Worm (Caenorhabditis elegans): ENCODE measurements around the gene ZK1307.1.

ZK1307.1 gene

ce11 chrII:9625930-9626329 is 29.4 kb downstream of the ZK1307.1 start:
- no peak for TF ChIP-seq elt-3 (tag; optimal IDR thresholded peaks at IDR 0.05)
- TF ChIP-seq blmp-1 (tag; optimal IDR thresholded peaks at IDR 0.05; ENCODE audit: insufficient read depth) = no peak
- TF ChIP-seq nhr-10 (tag; optimal IDR thresholded peaks at IDR 0.05) = no peak
- no peak for TF ChIP-seq nhr-237 (tag; optimal IDR thresholded peaks at IDR 0.05)
- no peak for TF ChIP-seq sma-9 (GFP tag; optimal IDR thresholded peaks at IDR 0.05)
- TF ChIP-seq sma-9 (tag; optimal IDR thresholded peaks at IDR 0.05) = no peak
- TF ChIP-seq ama-1 (optimal IDR thresholded peaks at IDR 0.05) = no peak
- no peak for TF ChIP-seq peb-1 (tag; optimal IDR thresholded peaks at IDR 0.05)
- TF ChIP-seq nhr-77 (tag; optimal IDR thresholded peaks at IDR 0.05) = no peak

- TF ChIP-seq mbf-1 (tag; optimal IDR thresholded peaks at IDR 0.05) (no peak), unc-39 (tag; optimal IDR thresholded peaks at IDR 0.05) (no peak), elt-1 (tag; optimal IDR thresholded peaks at IDR 0.05) (no peak), mdl-1 (tag; optimal IDR thresholded peaks at IDR 0.05) (no peak), fos-1 (tag; optimal IDR thresholded peaks at IDR 0.05) (peak; percentile 23), nhr-10 (tag; optimal IDR thresholded peaks at IDR 0.05) (no peak), alr-1 (tag; optimal IDR thresholded peaks at IDR 0.05) (no peak), gmeb-1 (tag; optimal IDR thresholded peaks at IDR 0.05) (peak; percentile 15), snpc-4 (tag; optimal IDR thresholded peaks at IDR 0.05) (no peak), skn-1 (tag; optimal IDR thresholded peaks at IDR 0.05) (no peak), lin-39 (tag; optimal IDR thresholded peaks at IDR 0.05) (no peak), lin-13 (GFP tag; optimal IDR thresholded peaks at IDR 0.05) (no peak), lsy-2 (tag; optimal IDR thresholded peaks at IDR 0.05) (peak in 1 of 2 experiments; percentile 55), ztf-4 (tag; optimal IDR thresholded peaks at IDR 0.05) (no peak), peb-1 (tag; optimal IDR thresholded peaks at IDR 0.05) (no peak), ama-1 (optimal IDR thresholded peaks at IDR 0.05) (no peak), nhr-77 (tag; optimal IDR thresholded peaks at IDR 0.05) (no peak), unc-55 (GFP tag; optimal IDR thresholded peaks at IDR 0.05) (peak; percentile 38), nhr-129 (tag; optimal IDR thresholded peaks at IDR 0.05) (no peak), nhr-25 (tag; optimal IDR thresholded peaks at IDR 0.05) (no peak), sma-3 (GFP tag; optimal IDR thresholded peaks at IDR 0.05) (no peak), zag-1 (tag; optimal IDR thresholded peaks at IDR 0.05) (no peak), crh-2 (tag; optimal IDR thresholded peaks at IDR 0.05) (peak; percentile 79), C34F6.9 (tag; optimal IDR thresholded peaks at IDR 0.05) (peak; percentile 43)
Measured at ce11 chrII:9624110-9624695, 31.2 kb downstream of the ZK1307.1 start, which contains the start of the genes dnj-20 and ZK1307.8. dnj-20 (minus strand) TSS chrII:9624176. ZK1307.8 (plus strand) TSS chrII:9624613.

- peak; percentile 13 for TF ChIP-seq blmp-1 (tag; optimal IDR thresholded peaks at IDR 0.05; ENCODE audit: insufficient read depth)
- no peak for TF ChIP-seq sma-3 (GFP tag; optimal IDR thresholded peaks at IDR 0.05)
- no peak for TF ChIP-seq dmd-4 (tag; optimal IDR thresholded peaks at IDR 0.05)
- no peak for TF ChIP-seq nhr-6 (tag; optimal IDR thresholded peaks at IDR 0.05)
- TF ChIP-seq F13H6.1 (tag; optimal IDR thresholded peaks at IDR 0.05) = peak; percentile 43
- TF ChIP-seq crh-2 (tag; optimal IDR thresholded peaks at IDR 0.05) = peak; percentile 40
- no peak for TF ChIP-seq zag-1 (tag; optimal IDR thresholded peaks at IDR 0.05)
- TF ChIP-seq ama-1 (optimal IDR thresholded peaks at IDR 0.05) = no peak
- peak; percentile 21 for TF ChIP-seq C34F6.9 (tag; optimal IDR thresholded peaks at IDR 0.05)
- TF ChIP-seq sma-9 (GFP tag; optimal IDR thresholded peaks at IDR 0.05) = peak; percentile 9
- no peak for TF ChIP-seq sma-9 (tag; optimal IDR thresholded peaks at IDR 0.05)
Measured at ce11 chrII:9621913-9622348, 33.4 kb downstream of the ZK1307.1 start.

- TF ChIP-seq lin-11 (tag; optimal IDR thresholded peaks at IDR 0.05) (no peak), sma-9 (GFP tag; optimal IDR thresholded peaks at IDR 0.05) (peak; percentile 50), sma-9 (tag; optimal IDR thresholded peaks at IDR 0.05) (no peak), nhr-129 (tag; optimal IDR thresholded peaks at IDR 0.05) (peak; percentile 43), Y55F3AM.14 (GFP tag; optimal IDR thresholded peaks at IDR 0.05) (no peak), lsy-2 (tag; optimal IDR thresholded peaks at IDR 0.05) (peak in 1 of 2 experiments; percentile 24), nhr-237 (tag; optimal IDR thresholded peaks at IDR 0.05) (no peak), sma-3 (GFP tag; optimal IDR thresholded peaks at IDR 0.05) (no peak), F13H6.1 (tag; optimal IDR thresholded peaks at IDR 0.05) (peak; percentile 70), C34F6.9 (tag; optimal IDR thresholded peaks at IDR 0.05) (peak; percentile 61), unc-55 (GFP tag; optimal IDR thresholded peaks at IDR 0.05) (peak; percentile 1), blmp-1 (tag; optimal IDR thresholded peaks at IDR 0.05; ENCODE audit: insufficient read depth) (no peak)
Measured at ce11 chrII:9621121-9621520, 34.3 kb downstream of the ZK1307.1 start.
